Worm (Caenorhabditis elegans) whole organism, dauer: ENCODE measurements around the gene srz-101.

Experiments
- unc-62 ChIP-seq: sonication (generic microtip); optimal IDR thresholded peaks from 2 replicates; lab custom pipeline; 2017; ENCODE audit warnings: missing biosample characterization, missing genetic modification reagents, missing genetic modification characterization

The srz-101 gene

ce11 chrV:16728431-16728830 lies 33.8 kb downstream of the srz-101 start, which contains the start of gene fbxa-127:
TSS of gene fbxa-127 (plus strand) at chrV:16728731.
- TF ChIP-seq unc-62 (GFP tag; lab: Kevin White, UChicago) = no peak

ce11 chrV:16729961-16730360 lies 35.3 kb downstream of the srz-101 start, which contains the start of gene srz-99:
TSS of gene srz-99 (plus strand) at chrV:16730261.
- no peak for TF ChIP-seq unc-62 (GFP tag; lab: Kevin White, UChicago)

- no peak for TF ChIP-seq unc-62 (GFP tag; lab: Kevin White, UChicago)
Measured at ce11 chrV:16731600-16731999, 37.0 kb downstream of the srz-101 start, which contains the start of gene srz-100. TSS of gene srz-100 (plus strand) at chrV:16731900.

ce11 chrV:16733681-16734080 lies 39.0 kb downstream of the srz-101 start, which contains the start of gene T25E12.16:
TSS of gene T25E12.16 (minus strand) at chrV:16733781.
- no peak for TF ChIP-seq unc-62 (GFP tag; lab: Kevin White, UChicago)

ce11 chrV:16735518-16735917 lies 40.9 kb downstream of the srz-101 start, which contains the start of the genes clec-38 and clec-34:
TSS of gene clec-38 (minus strand) at chrV:16735618.
TSS of gene clec-34 (plus strand) at chrV:16735765.
- TF ChIP-seq unc-62 (GFP tag; lab: Kevin White, UChicago) = no peak

- TF ChIP-seq unc-62 (GFP tag; lab: Kevin White, UChicago) = no peak
Measured at ce11 chrV:16739100-16739499, 44.5 kb downstream of the srz-101 start, which contains the start of the genes clec-29 and clec-39. TSS of gene clec-29 (minus strand) at chrV:16739200. TSS of gene clec-39 (plus strand) at chrV:16739268.

ce11 chrV:16742123-16742522 lies 47.5 kb downstream of the srz-101 start, which contains the start of gene T25E12.6:
TSS of gene T25E12.6 (plus strand) at chrV:16742423.
- TF ChIP-seq unc-62 (GFP tag; lab: Kevin White, UChicago) = no peak

ce11 chrV:16744783-16745182 lies 50.1 kb downstream of the srz-101 start:
- no peak for TF ChIP-seq unc-62 (GFP tag; lab: Kevin White, UChicago)

ce11 chrV:16745214-16745613 lies 50.6 kb downstream of the srz-101 start:
- no peak for TF ChIP-seq unc-62 (GFP tag; lab: Kevin White, UChicago)
